Worm (Caenorhabditis elegans) whole organism, L2 larva: ENCODE data around the gene tbce-1.

ENCODE experiments used
- C34F6.9 ChIP-seq: fragments of 150-350 bp; optimal IDR thresholded peaks from 2 replicates; lab custom pipeline; 2014; ENCODE audit warnings: missing biosample characterization, missing genetic modification characterization
- F13H6.1 ChIP-seq: sonication (generic microtip); optimal IDR thresholded peaks from 2 replicates; lab custom pipeline; 2016; ENCODE audit warnings: missing genetic modification characterization, missing compliant biosample characterization
- R02D3.7 ChIP-seq: fragments of 150-350 bp; optimal IDR thresholded peaks from 2 replicates; lab custom pipeline; 2014; ENCODE audit warnings: missing biosample characterization, missing genetic modification characterization
- Y55F3AM.14 ChIP-seq: fragments of 200-800 bp; sonication (Bioruptor generic); optimal IDR thresholded peaks from 2 replicates; lab custom pipeline; 2018; ENCODE audit warnings: mild to moderate bottlenecking, missing genetic modification characterization, missing compliant biosample characterization
- ZK546.5 ChIP-seq: sonication (generic microtip); optimal IDR thresholded peaks from 2 replicates; lab custom pipeline; 2017; ENCODE audit warnings: missing biosample characterization, missing genetic modification characterization
- aly-2 ChIP-seq: fragments of 150-350 bp; optimal IDR thresholded peaks from 2 replicates; lab custom pipeline; 2014; ENCODE audit warnings: missing biosample characterization, missing genetic modification characterization
- ama-1 ChIP-seq: fragments of 150-350 bp; optimal IDR thresholded peaks from 2 replicates; lab custom pipeline; 2018; ENCODE audit warnings: inconsistent platforms
- blmp-1 ChIP-seq: sonication (generic microtip); optimal IDR thresholded peaks from 2 replicates; lab custom pipeline; 2017; ENCODE audit warnings: missing genetic modification characterization, mild to moderate bottlenecking, missing compliant biosample characterization, antibody characterized with exemption, moderate library complexity; ENCODE audit not compliant: insufficient read depth
- ceh-16 ChIP-seq: fragments of 150-350 bp; optimal IDR thresholded peaks from 2 replicates; lab custom pipeline; 2014; ENCODE audit warnings: missing biosample characterization, missing genetic modification characterization
- egl-27 ChIP-seq: sonication (generic microtip); optimal IDR thresholded peaks from 3 replicates; lab custom pipeline; 2017; ENCODE audit warnings: missing biosample characterization, missing genetic modification reagents, missing genetic modification characterization
- elt-3 ChIP-seq: sonication (generic microtip); optimal IDR thresholded peaks from 2 replicates; lab custom pipeline; 2017; ENCODE audit warnings: missing biosample characterization, missing genetic modification characterization
- fos-1 ChIP-seq: fragments of 150-350 bp; optimal IDR thresholded peaks from 2 replicates; lab custom pipeline; 2014; ENCODE audit warnings: missing biosample characterization, missing genetic modification characterization
- lin-11 ChIP-seq: fragments of 150-350 bp; sonication (generic microtip); optimal IDR thresholded peaks from 2 replicates; lab custom pipeline; 2014; ENCODE audit warnings: missing biosample characterization, missing genetic modification characterization, inconsistent platforms, mixed read lengths
- lin-13 ChIP-seq: fragments of 150-350 bp; optimal IDR thresholded peaks from 2 replicates; lab custom pipeline; 2014; ENCODE audit warnings: missing biosample characterization, missing genetic modification reagents, missing genetic modification characterization
- lin-39 ChIP-seq: fragments of 150-350 bp; optimal IDR thresholded peaks from 2 replicates; lab custom pipeline; 2014; ENCODE audit warnings: missing biosample characterization, missing genetic modification reagents, missing genetic modification characterization
- lsy-2 ChIP-seq, 2 experiments: fragments of 150-350 bp in 1 of 2; sonication (generic microtip) in 1 of 2; optimal IDR thresholded peaks; 2 replicates each; lab custom pipeline; 2014 to 2017; ENCODE audit warnings: missing biosample characterization in 2 of 2, missing genetic modification characterization in 2 of 2
- mab-5 ChIP-seq: fragments of 150-350 bp; optimal IDR thresholded peaks from 2 replicates; lab custom pipeline; 2014; ENCODE audit warnings: missing biosample characterization, missing genetic modification characterization
- mbf-1 ChIP-seq: sonication (generic microtip); optimal IDR thresholded peaks from 2 replicates; lab custom pipeline; 2017; ENCODE audit warnings: missing biosample characterization, missing genetic modification characterization
- mdl-1 ChIP-seq, 2 experiments: fragments of 150-350 bp in 1 of 2; sonication (generic microtip) in 1 of 2; optimal IDR thresholded peaks; 2 replicates each; lab custom pipeline; 2017; ENCODE audit warnings: missing biosample characterization in 2 of 2, missing genetic modification characterization in 2 of 2
- nhr-12 ChIP-seq: fragments of 150-350 bp; optimal IDR thresholded peaks from 2 replicates; lab custom pipeline; 2014; ENCODE audit warnings: missing biosample characterization, missing genetic modification characterization
- nhr-129 ChIP-seq: fragments of 150-350 bp; optimal IDR thresholded peaks from 2 replicates; lab custom pipeline; 2014; ENCODE audit warnings: missing biosample characterization, missing genetic modification characterization
- nhr-21 ChIP-seq: fragments of 150-350 bp; optimal IDR thresholded peaks from 2 replicates; lab custom pipeline; 2014; ENCODE audit warnings: missing biosample characterization, missing genetic modification characterization
- nhr-23 ChIP-seq: fragments of 150-350 bp; optimal IDR thresholded peaks from 2 replicates; lab custom pipeline; 2014; ENCODE audit warnings: missing biosample characterization, missing genetic modification reagents, missing genetic modification characterization
- nhr-25 ChIP-seq: fragments of 150-350 bp; sonication (generic microtip); optimal IDR thresholded peaks from 3 replicates; lab custom pipeline; 2014; ENCODE audit warnings: missing biosample characterization, missing genetic modification characterization
- nhr-6 ChIP-seq: fragments of 150-350 bp; optimal IDR thresholded peaks from 2 replicates; lab custom pipeline; 2014; ENCODE audit warnings: missing biosample characterization, missing genetic modification characterization
- peb-1 ChIP-seq: fragments of 150-350 bp; optimal IDR thresholded peaks from 2 replicates; lab custom pipeline; 2014; ENCODE audit warnings: missing biosample characterization, missing genetic modification characterization
- sem-4 ChIP-seq: fragments of 150-350 bp; optimal IDR thresholded peaks from 2 replicates; lab custom pipeline; 2014; ENCODE audit warnings: missing biosample characterization, missing genetic modification reagents, missing genetic modification characterization
- sma-3 ChIP-seq: sonication (generic microtip); optimal IDR thresholded peaks from 2 replicates; lab custom pipeline; 2016; ENCODE audit warnings: missing genetic modification reagents, missing genetic modification characterization, missing compliant biosample characterization
- sma-9 ChIP-seq, 2 experiments: fragments of 150-350 bp in 1 of 2; sonication (generic microtip) in 1 of 2; optimal IDR thresholded peaks; 2 replicates each; lab custom pipeline; 2014 to 2016; ENCODE audit warnings: missing genetic modification characterization in 2 of 2, mild to moderate bottlenecking in 1 of 2, missing biosample characterization in 1 of 2, missing compliant biosample characterization in 1 of 2, missing genetic modification reagents in 1 of 2, moderate library complexity in 1 of 2
- snpc-4 ChIP-seq: fragments of 150-350 bp; optimal IDR thresholded peaks from 2 replicates; lab custom pipeline; 2014; ENCODE audit warnings: missing biosample characterization, missing genetic modification characterization
- ztf-4 ChIP-seq: fragments of 150-350 bp; optimal IDR thresholded peaks from 2 replicates; lab custom pipeline; 2014; ENCODE audit warnings: missing biosample characterization, missing genetic modification characterization

tbce-1 gene

ce11 chrIV:8332526-8332925 lies 38.0 kb downstream of the tbce-1 start, which contains the start of gene lys-10:
lys-10 (plus strand) TSS chrIV:8332826.
- TF ChIP-seq mab-5 (tag; lab: Kevin White, UChicago): no peak
- TF ChIP-seq snpc-4 (tag; lab: Kevin White, UChicago): no peak
- TF ChIP-seq egl-27 (tag; lab: Kevin White, UChicago): no peak
- TF ChIP-seq nhr-6 (tag; lab: Kevin White, UChicago): no peak
- TF ChIP-seq elt-3 (tag; lab: Kevin White, UChicago): no peak
- no peak for TF ChIP-seq lin-11 (tag; lab: Kevin White, UChicago)
- TF ChIP-seq lin-39 (tag; lab: Kevin White, UChicago): no peak
- TF ChIP-seq F13H6.1 (tag; lab: Kevin White, UChicago): no peak
- TF ChIP-seq sem-4: no peak
- TF ChIP-seq ama-1 (lab: Kevin White, UChicago): no peak
- TF ChIP-seq, all 48 proteins: peak for 0

ce11 chrIV:8333034-8333433 lies 38.5 kb downstream of the tbce-1 start:
- no peak for TF ChIP-seq ceh-16
- TF ChIP-seq mbf-1: no peak
- no peak for TF ChIP-seq peb-1 (tag; lab: Kevin White, UChicago)
- TF ChIP-seq R02D3.7: no peak
- no peak for TF ChIP-seq lsy-2 (tag; optimal IDR thresholded peaks at IDR 0.05; lab: Kevin White, UChicago)
- no peak for TF ChIP-seq elt-3 (tag; lab: Kevin White, UChicago)

ce11 chrIV:8333554-8333953 lies 39.1 kb downstream of the tbce-1 start:
- TF ChIP-seq blmp-1 (tag; lab: Kevin White, UChicago) (no peak), C34F6.9 (tag; lab: Kevin White, UChicago) (no peak), elt-3 (tag; lab: Kevin White, UChicago) (no peak), aly-2 (tag; lab: Kevin White, UChicago) (no peak), nhr-12 (tag; lab: Kevin White, UChicago) (no peak), ztf-4 (tag; lab: Kevin White, UChicago) (no peak), nhr-21 (tag; lab: Kevin White, UChicago) (no peak), sma-9 (GFP tag; optimal IDR thresholded peaks at IDR 0.05; lab: Kevin White, UChicago) (no peak), sma-9 (tag; optimal IDR thresholded peaks at IDR 0.05; lab: Kevin White, UChicago) (no peak), Y55F3AM.14 (no peak), mdl-1 (tag; optimal IDR thresholded peaks at IDR 0.05; lab: Kevin White, UChicago) (no peak)

ce11 chrIV:8333954-8333987 lies 39.3 kb downstream of the tbce-1 start, which contains the start of gene his-31:
his-31 (minus strand) TSS chrIV:8333983.
- no peak for TF ChIP-seq mab-5 (tag; lab: Kevin White, UChicago)
- no peak for TF ChIP-seq Y55F3AM.14
- TF ChIP-seq, all 48 proteins: peak for 0

ce11 chrIV:8333988-8334863 lies 39.7 kb downstream of the tbce-1 start, which contains the start of gene his-32:
his-32 (plus strand) TSS chrIV:8334305.
- peak; percentile 30 for TF ChIP-seq C34F6.9 (tag; lab: Kevin White, UChicago)
- TF ChIP-seq sma-3 (GFP tag; lab: Kevin White, UChicago): peak; percentile 55
- TF ChIP-seq nhr-6 (tag; lab: Kevin White, UChicago): peak; percentile 80
- TF ChIP-seq mab-5 (tag; lab: Kevin White, UChicago): peak; percentile 66
- TF ChIP-seq lin-13 (GFP tag; lab: Kevin White, UChicago): peak; percentile 67
- TF ChIP-seq fos-1 (tag; lab: Kevin White, UChicago): peak; percentile 21
- peak; percentile 95 for TF ChIP-seq nhr-25 (tag; lab: Kevin White, UChicago)
- TF ChIP-seq ZK546.5 (tag; lab: Kevin White, UChicago): no peak
- no peak for TF ChIP-seq elt-3 (tag; lab: Kevin White, UChicago)
- TF ChIP-seq nhr-23 (tag; lab: Kevin White, UChicago): no peak
- TF ChIP-seq nhr-129: peak; percentile 68
- TF ChIP-seq sem-4: peak; percentile 75
- TF ChIP-seq sma-9 (GFP tag; optimal IDR thresholded peaks at IDR 0.05; lab: Kevin White, UChicago): peak; percentile 5
- no peak for TF ChIP-seq sma-9 (tag; optimal IDR thresholded peaks at IDR 0.05; lab: Kevin White, UChicago)
- peak; percentile 97 for TF ChIP-seq ceh-16
- TF ChIP-seq ama-1 (lab: Kevin White, UChicago): no peak
- TF ChIP-seq nhr-21 (tag; lab: Kevin White, UChicago): peak; percentile 37
